Worm (Caenorhabditis elegans) whole organism, late embryonic: ENCODE measurements around the gene pgl-2.

Source experiments
- ceh-19 ChIP-seq: fragments of 200-800 bp; sonication (Bioruptor generic); optimal IDR thresholded peaks from 2 replicates; lab custom pipeline; 2018; ENCODE audit warnings: mild to moderate bottlenecking, missing genetic modification characterization, missing compliant biosample characterization
- ceh-2 ChIP-seq: sonication (generic microtip); optimal IDR thresholded peaks from 2 replicates; lab custom pipeline; 2016; ENCODE audit warnings: missing genotype, missing genetic modification characterization, missing compliant biosample characterization
- elt-4 ChIP-seq: sonication (generic microtip); optimal IDR thresholded peaks from 2 replicates; lab custom pipeline; 2016; ENCODE audit warnings: missing genetic modification characterization, missing compliant biosample characterization
- hlh-6 ChIP-seq: sonication (generic microtip); optimal IDR thresholded peaks from 2 replicates; lab custom pipeline; 2016; ENCODE audit warnings: missing genotype, missing genetic modification characterization, missing compliant biosample characterization
- mec-3 ChIP-seq: sonication (generic microtip); optimal IDR thresholded peaks from 2 replicates; lab custom pipeline; 2016; ENCODE audit warnings: borderline replicate concordance, missing genetic modification characterization, missing compliant biosample characterization
- nhr-11 ChIP-seq: fragments of 150-350 bp; optimal IDR thresholded peaks from 2 replicates; lab custom pipeline; 2014; ENCODE audit warnings: missing biosample characterization, missing genetic modification characterization
- pqm-1 ChIP-seq: sonication (generic microtip); optimal IDR thresholded peaks from 2 replicates; lab custom pipeline; 2016; ENCODE audit warnings: missing genetic modification characterization, missing compliant biosample characterization
- pros-1 ChIP-seq: fragments of 150-350 bp; optimal IDR thresholded peaks from 2 replicates; lab custom pipeline; 2014; ENCODE audit warnings: missing biosample characterization, missing genetic modification reagents, missing genetic modification characterization
- ref-2 ChIP-seq: sonication (generic microtip); optimal IDR thresholded peaks from 2 replicates; lab custom pipeline; 2016; ENCODE audit warnings: missing genetic modification characterization, missing compliant biosample characterization
- rnt-1 ChIP-seq: sonication (generic microtip); optimal IDR thresholded peaks from 2 replicates; lab custom pipeline; 2016; ENCODE audit warnings: missing genetic modification characterization, missing compliant biosample characterization
- tbx-2 ChIP-seq: sonication (generic microtip); optimal IDR thresholded peaks from 2 replicates; lab custom pipeline; 2016; ENCODE audit warnings: missing genetic modification characterization, missing compliant biosample characterization
- tbx-7 ChIP-seq: sonication (generic microtip); optimal IDR thresholded peaks from 2 replicates; lab custom pipeline; 2016; ENCODE audit warnings: missing genotype, missing genetic modification characterization, missing compliant biosample characterization
- unc-86 ChIP-seq: sonication (generic microtip); optimal IDR thresholded peaks from 2 replicates; lab custom pipeline; 2016; ENCODE audit warnings: missing genetic modification characterization, missing compliant biosample characterization

DNA sequence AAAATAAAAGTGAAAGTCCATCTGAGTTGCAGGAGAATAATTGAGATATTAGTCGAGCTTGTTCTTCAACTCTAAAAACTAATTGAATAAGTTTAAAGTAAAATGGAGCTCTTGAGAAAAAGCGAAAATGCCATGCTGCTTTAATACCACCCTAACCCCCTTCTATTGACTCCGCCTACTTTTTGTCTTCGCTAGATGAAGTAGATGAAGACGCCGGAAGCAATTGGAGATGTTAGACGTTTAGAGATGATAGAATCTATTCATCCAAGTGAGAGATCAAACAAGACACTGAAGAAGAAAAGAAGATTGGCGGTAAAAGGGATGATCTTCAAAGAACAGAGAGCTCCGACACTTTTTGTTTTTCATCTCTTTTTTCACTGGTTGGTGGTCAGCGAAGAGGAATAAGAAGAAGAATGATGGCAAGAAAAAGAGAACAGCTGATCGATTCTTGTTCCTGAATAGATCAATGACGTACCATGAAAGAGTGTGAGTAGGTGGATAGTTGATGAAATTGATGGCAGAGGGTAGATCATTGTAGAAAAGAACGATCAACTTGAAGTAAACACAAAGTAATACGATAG lies 20.7 kb downstream of the pgl-2 start:
- no peak for TF ChIP-seq nhr-11 (tag; lab: Kevin White, UChicago)
- no peak for TF ChIP-seq rnt-1 (tag; lab: Kevin White, UChicago)
- no peak for TF ChIP-seq ceh-19
- no peak for TF ChIP-seq pqm-1
- TF ChIP-seq ceh-2 (tag; lab: Kevin White, UChicago): no peak
- TF ChIP-seq elt-4 (tag; lab: Kevin White, UChicago): no peak
- TF ChIP-seq ref-2 (tag; lab: Kevin White, UChicago): no peak
- TF ChIP-seq pros-1 (tag; lab: Kevin White, UChicago): no peak
- TF ChIP-seq tbx-2: no peak
- no peak for TF ChIP-seq unc-86 (tag; lab: Kevin White, UChicago)
- TF ChIP-seq mec-3 (tag; lab: Kevin White, UChicago): no peak
- TF ChIP-seq tbx-7 (tag; lab: Kevin White, UChicago): no peak
- no peak for TF ChIP-seq hlh-6
